Fruit fly (Drosophila melanogaster) whole organism, wandering third instar larva: ENCODE measurements around the gene CG5255.

Experiments
- Abd-B ChIP-seq: fragments of >200 bp; optimal IDR thresholded peaks from 2 replicates; lab custom pipeline; 2017; ENCODE audit warnings: missing biosample characterization, missing genetic modification characterization
- CG32264 ChIP-seq: fragments of 200-800 bp; sonication (Bioruptor generic); optimal IDR thresholded peaks from 2 replicates; lab custom pipeline; 2016; ENCODE audit warnings: missing biosample characterization, missing genetic modification characterization
- CG9705 ChIP-seq: fragments of 200-800 bp; sonication (Bioruptor generic); optimal IDR thresholded peaks from 2 replicates; lab custom pipeline; 2018; ENCODE audit warnings: missing biosample characterization, mild to moderate bottlenecking, missing genetic modification characterization
- Dfd ChIP-seq: fragments of >200 bp; optimal IDR thresholded peaks from 2 replicates; lab custom pipeline; 2017; ENCODE audit warnings: missing biosample characterization, missing genetic modification characterization
- Dif ChIP-seq: fragments of 200-275, 200-300 bp; sonication (Bioruptor generic); optimal IDR thresholded peaks from 2 replicates; lab custom pipeline; 2018; ENCODE audit warnings: missing biosample characterization, missing genetic modification characterization; ENCODE audit not compliant: partially characterized antibody
- GATAd ChIP-seq: sonication (Bioruptor generic); optimal IDR thresholded peaks from 2 replicates; lab custom pipeline; 2016; ENCODE audit warnings: missing biosample characterization, missing genetic modification characterization
- HLH106 ChIP-seq: fragments of 200-800 bp; optimal IDR thresholded peaks from 3 replicates; lab custom pipeline; 2019; ENCODE audit warnings: missing biosample characterization, mild to moderate bottlenecking, missing genetic modification characterization, moderate library complexity
- Hnf4 ChIP-seq: fragments of 200-800 bp; sonication (Bioruptor generic); optimal IDR thresholded peaks from 2 replicates; lab custom pipeline; 2016; ENCODE audit warnings: missing biosample characterization, mild to moderate bottlenecking, missing genetic modification characterization
- Hr78 ChIP-seq: fragments of >200 bp; optimal IDR thresholded peaks from 2 replicates; lab custom pipeline; 2017; ENCODE audit warnings: missing biosample characterization, missing genetic modification characterization
- Hr83 ChIP-seq: fragments of 200-300 bp; sonication (Bioruptor generic); optimal IDR thresholded peaks from 2 replicates; lab custom pipeline; 2016; ENCODE audit warnings: missing biosample characterization, mild to moderate bottlenecking, missing genetic modification characterization, moderate library complexity; ENCODE audit not compliant: poor library complexity, severe bottlenecking
- Jra ChIP-seq: sonication (Bioruptor generic); optimal IDR thresholded peaks from 2 replicates; lab custom pipeline; 2016; ENCODE audit warnings: missing biosample characterization, missing genetic modification characterization
- Mio ChIP-seq: sonication (Bioruptor generic); optimal IDR thresholded peaks from 2 replicates; lab custom pipeline; 2016; ENCODE audit warnings: missing biosample characterization, missing genetic modification characterization
- Myc ChIP-seq: fragments of >200 bp; optimal IDR thresholded peaks from 2 replicates; lab custom pipeline; 2017
- N ChIP-seq: fragments of >200 bp; optimal IDR thresholded peaks from 2 replicates; lab custom pipeline; 2018; ENCODE audit warnings: missing biosample characterization, missing external identifiers, missing genetic modification characterization
- OdsH ChIP-seq: fragments of 200-800 bp; sonication (Bioruptor generic); optimal IDR thresholded peaks from 2 replicates; lab custom pipeline; 2016; ENCODE audit warnings: missing biosample characterization, mild to moderate bottlenecking, missing genetic modification characterization
- Rel ChIP-seq, 2 experiments: fragments of 200-800 bp; sonication (Bioruptor generic) in 1 of 2; optimal IDR thresholded peaks; 2 replicates in 1 of 2; 3 replicates in 1 of 2; lab custom pipeline; 2016 to 2019; ENCODE audit warnings: mild to moderate bottlenecking in 2 of 2, missing biosample characterization in 2 of 2, missing genetic modification characterization in 2 of 2, moderate library complexity in 1 of 2
- Sp1 ChIP-seq: fragments of 200-800 bp; sonication (Bioruptor generic); optimal IDR thresholded peaks from 3 replicates; lab custom pipeline; 2019; ENCODE audit warnings: missing biosample characterization, mild to moderate bottlenecking, missing genetic modification characterization, moderate library complexity
- Vsx2 ChIP-seq: fragments of 200-300, 225-300 bp; sonication (Bioruptor generic); optimal IDR thresholded peaks from 2 replicates; lab custom pipeline; 2018; ENCODE audit warnings: missing biosample characterization, missing genetic modification characterization; ENCODE audit not compliant: partially characterized antibody
- brk ChIP-seq: fragments of 200-800 bp; sonication (Bioruptor generic); optimal IDR thresholded peaks from 2 replicates; lab custom pipeline; 2016; ENCODE audit warnings: missing biosample characterization, mild to moderate bottlenecking, missing genetic modification characterization
- dl ChIP-seq, 2 experiments: fragments of 175-275, 200-275 bp in 1 of 2; fragments of 200-275 bp in 1 of 2; sonication (Bioruptor generic); optimal IDR thresholded peaks; lab custom pipeline; 2018; ENCODE audit warnings: mild to moderate bottlenecking in 2 of 2, missing biosample characterization in 2 of 2, missing genetic modification characterization in 2 of 2, moderate library complexity in 2 of 2; ENCODE audit not compliant: partially characterized antibody in 2 of 2, insufficient read depth in 1 of 2
- dmrt93B ChIP-seq: fragments of 200-800 bp; sonication (Bioruptor generic); optimal IDR thresholded peaks from 2 replicates; lab custom pipeline; 2018; ENCODE audit warnings: missing biosample characterization, mild to moderate bottlenecking, missing genetic modification characterization
- dsf ChIP-seq: sonication (Bioruptor generic); optimal IDR thresholded peaks from 2 replicates; lab custom pipeline; 2016; ENCODE audit warnings: missing biosample characterization, missing genetic modification characterization, borderline replicate concordance
- ey ChIP-seq: fragments of 200-800 bp; sonication (Bioruptor generic); optimal IDR thresholded peaks from 2 replicates; lab custom pipeline; 2016; ENCODE audit warnings: missing biosample characterization, missing genetic modification characterization
- foxo ChIP-seq, 2 experiments: fragments of 200-800 bp; sonication (Bioruptor generic); optimal IDR thresholded peaks; 2 replicates in 1 of 2; 3 replicates in 1 of 2; lab custom pipeline; 2016 to 2017; ENCODE audit warnings: missing biosample characterization in 2 of 2, missing genetic modification characterization in 2 of 2
- fru ChIP-seq: fragments of 200-800 bp; sonication (Bioruptor generic); optimal IDR thresholded peaks from 3 replicates; lab custom pipeline; 2016; ENCODE audit warnings: missing biosample characterization, mild to moderate bottlenecking, missing genetic modification characterization
- h ChIP-seq: fragments of 200-800 bp; sonication (Bioruptor generic); optimal IDR thresholded peaks from 3 replicates; lab custom pipeline; 2016; ENCODE audit warnings: missing biosample characterization, mild to moderate bottlenecking, missing genetic modification characterization
- lola ChIP-seq: fragments of >200 bp; optimal IDR thresholded peaks from 2 replicates; lab custom pipeline; 2017; ENCODE audit warnings: missing biosample characterization, missing genetic modification characterization
- pan ChIP-seq: fragments of >200 bp; optimal IDR thresholded peaks from 2 replicates; lab custom pipeline; 2017
- psq ChIP-seq: fragments of 200-800 bp; sonication (Bioruptor generic); optimal IDR thresholded peaks from 3 replicates; lab custom pipeline; 2017; ENCODE audit warnings: missing biosample characterization, mild to moderate bottlenecking, missing genetic modification characterization, moderate library complexity
- rgr ChIP-seq: fragments of 200-800 bp; sonication (Bioruptor generic); optimal IDR thresholded peaks from 3 replicates; lab custom pipeline; 2016; ENCODE audit warnings: missing biosample characterization, mild to moderate bottlenecking, missing genetic modification characterization
- sage ChIP-seq: fragments of 200-800 bp; sonication (Bioruptor generic); optimal IDR thresholded peaks from 2 replicates; lab custom pipeline; 2016; ENCODE audit warnings: missing biosample characterization, mild to moderate bottlenecking, missing genetic modification characterization
- sv ChIP-seq: fragments of 200-800 bp; sonication (Bioruptor generic); optimal IDR thresholded peaks from 3 replicates; lab custom pipeline; 2016; ENCODE audit warnings: missing biosample characterization, missing genetic modification characterization
- tai ChIP-seq: sonication (Bioruptor generic); optimal IDR thresholded peaks from 2 replicates; lab custom pipeline; 2016; ENCODE audit warnings: missing biosample characterization, missing genetic modification characterization
- usp ChIP-seq: fragments of >200 bp; optimal IDR thresholded peaks from 2 replicates; lab custom pipeline; 2017; ENCODE audit warnings: missing biosample characterization, missing genetic modification characterization
- woc ChIP-seq: sonication (Bioruptor generic); optimal IDR thresholded peaks from 2 replicates; lab custom pipeline; 2016; ENCODE audit warnings: missing biosample characterization, mild to moderate bottlenecking, missing genetic modification characterization

CG5255 gene

dm6 chr3R:17147647-17148244 lies 10.1 kb downstream of the CG5255 start:
- TF ChIP-seq CG32264 (GFP tag; lab: Kevin White, UChicago), result no peak
- TF ChIP-seq Vsx2 (GFP tag; lab: Kevin White, UChicago), result no peak
- no peak for TF ChIP-seq Rel (GFP tag; optimal IDR thresholded peaks at IDR 0.05; lab: Kevin White, UChicago)
- peak; percentile 81 for TF ChIP-seq Rel (tag; optimal IDR thresholded peaks at IDR 0.05; lab: Kevin White, UChicago)
- TF ChIP-seq h (GFP tag; lab: Kevin White, UChicago), result peak; percentile 32
- no peak for TF ChIP-seq dsf (GFP tag; lab: Kevin White, UChicago)
- TF ChIP-seq OdsH (GFP tag; lab: Kevin White, UChicago), result no peak
- no peak for TF ChIP-seq usp
- TF ChIP-seq Hr83 (GFP tag; lab: Kevin White, UChicago), result no peak
- peak; percentile 21 for TF ChIP-seq rgr (GFP tag; lab: Kevin White, UChicago)

- TF ChIP-seq HLH106 (tag; lab: Kevin White, UChicago), result peak; percentile 21
- peak; percentile 42 for TF ChIP-seq Hr83 (GFP tag; lab: Kevin White, UChicago)
- TF ChIP-seq sage (GFP tag; lab: Kevin White, UChicago), result peak; percentile 21
- no peak for TF ChIP-seq usp
- no peak for TF ChIP-seq Rel (GFP tag; optimal IDR thresholded peaks at IDR 0.05; lab: Kevin White, UChicago)
- TF ChIP-seq Rel (tag; optimal IDR thresholded peaks at IDR 0.05; lab: Kevin White, UChicago), result peak; percentile 38
- TF ChIP-seq rgr (GFP tag; lab: Kevin White, UChicago), result peak; percentile 20
- TF ChIP-seq GATAd (GFP tag; lab: Kevin White, UChicago), result no peak
- peak; percentile 25 for TF ChIP-seq h (GFP tag; lab: Kevin White, UChicago)
- peak; percentile 16 for TF ChIP-seq ey (GFP tag; lab: Kevin White, UChicago)
- no peak for TF ChIP-seq Hnf4
- no peak for TF ChIP-seq dmrt93B
- TF ChIP-seq CG9705, result peak; percentile 10
- TF ChIP-seq foxo (GFP tag; optimal IDR thresholded peaks at IDR 0.05; lab: Kevin White, UChicago), result peak in 1 of 2 experiments; percentile 38
- peak; percentile 28 for TF ChIP-seq Jra (GFP tag; lab: Kevin White, UChicago)
- TF ChIP-seq fru (GFP tag; lab: Kevin White, UChicago), result peak; percentile 29
- no peak for TF ChIP-seq Dfd (GFP tag; lab: Kevin White, UChicago)
- TF ChIP-seq, all 38 proteins: peak for 11
These were observed 11.5 kb downstream of the CG5255 start, which contains the start of the genes m-cup and Det for dm6 chr3R:17149080-17149746. Gene m-cup (minus strand): TSS chr3R:17149412. Gene Det (plus strand): TSS chr3R:17149667.

- no peak for TF ChIP-seq CG32264 (GFP tag; lab: Kevin White, UChicago)
- TF ChIP-seq woc (GFP tag; lab: Kevin White, UChicago), result no peak
- TF ChIP-seq lola (GFP tag; lab: Kevin White, UChicago), result no peak
These were observed 12.6 kb downstream of the CG5255 start, which contains the start of gene Smug for dm6 chr3R:17150287-17150686. Gene Smug (plus strand): TSS chr3R:17150587.

- TF ChIP-seq psq (peak; percentile 34), HLH106 (tag; lab: Kevin White, UChicago) (peak; percentile 57), Dfd (GFP tag; lab: Kevin White, UChicago) (no peak), brk (GFP tag; lab: Kevin White, UChicago) (no peak), tai (GFP tag; lab: Kevin White, UChicago) (no peak), woc (GFP tag; lab: Kevin White, UChicago) (peak; percentile 50), Dif (no peak), Abd-B (no peak), sage (GFP tag; lab: Kevin White, UChicago) (no peak), Hr83 (GFP tag; lab: Kevin White, UChicago) (peak; percentile 76), pan (no peak), ey (GFP tag; lab: Kevin White, UChicago) (peak; percentile 53), Mio (no peak), Sp1 (GFP tag; lab: Kevin White, UChicago) (peak; percentile 61), dl (GFP tag; optimal IDR thresholded peaks at IDR 0.05; lab: Kevin White, UChicago; ENCODE audit: insufficient read depth in 1 of 2, partially characterized antibody in 2 of 2) (no peak), Vsx2 (GFP tag; lab: Kevin White, UChicago) (no peak), N (GFP tag; lab: Kevin White, UChicago) (no peak), CG32264 (GFP tag; lab: Kevin White, UChicago) (no peak), GATAd (GFP tag; lab: Kevin White, UChicago) (no peak), Hr78 (GFP tag; lab: Kevin White, UChicago) (no peak), dsf (GFP tag; lab: Kevin White, UChicago) (no peak), sv (peak; percentile 67), h (GFP tag; lab: Kevin White, UChicago) (peak; percentile 72), dmrt93B (no peak), fru (GFP tag; lab: Kevin White, UChicago) (peak; percentile 56), rgr (GFP tag; lab: Kevin White, UChicago) (peak; percentile 79), foxo (GFP tag; optimal IDR thresholded peaks at IDR 0.05; lab: Kevin White, UChicago) (peak in 1 of 2 experiments; percentile 72), Myc (lab: Kevin White, UChicago) (peak; percentile 34), usp (no peak), lola (GFP tag; lab: Kevin White, UChicago) (no peak), Hnf4 (no peak), CG9705 (no peak), Jra (GFP tag; lab: Kevin White, UChicago) (peak; percentile 26)
These were observed 13.8 kb downstream of the CG5255 start, which contains the start of gene CG5292 for dm6 chr3R:17151376-17152026. Gene CG5292 (plus strand): TSS chr3R:17151861.
